Worm (Caenorhabditis elegans): ENCODE results near the gene arrd-19.

ce11 chrV:3351266-3351665 is 36.0 kb upstream of the arrd-19 start, which contains the start of gene str-63:
- TF ChIP-seq nhr-129 (tag; optimal IDR thresholded peaks at IDR 0.05) = no peak
- TF ChIP-seq skn-1 (tag; optimal IDR thresholded peaks at IDR 0.05) = no peak
- TF ChIP-seq nhr-77 (tag; optimal IDR thresholded peaks at IDR 0.05) = no peak
- TF ChIP-seq nhr-10 (tag; optimal IDR thresholded peaks at IDR 0.05) = no peak
- no peak for TF ChIP-seq R02D3.7 (tag; optimal IDR thresholded peaks at IDR 0.05)
- TF ChIP-seq fos-1 (tag; optimal IDR thresholded peaks at IDR 0.05) = no peak
- TF ChIP-seq elt-1 (tag; optimal IDR thresholded peaks at IDR 0.05) = no peak
- TF ChIP-seq aly-2 (tag; optimal IDR thresholded peaks at IDR 0.05) = no peak
- no peak for TF ChIP-seq nhr-237 (tag; optimal IDR thresholded peaks at IDR 0.05)
- no peak for TF ChIP-seq ztf-11 (tag; optimal IDR thresholded peaks at IDR 0.05)

Measured in whole organism, L2 larva.